Fruit fly (Drosophila melanogaster) whole organism, embryonic: Measurements from ENCODE around the gene CG4537.

Source experiments
- CG10543 ChIP-seq: fragments of 200-800 bp; sonication (Bioruptor generic); optimal IDR thresholded peaks from 3 replicates; lab custom pipeline; 2017; ENCODE audit warnings: missing biosample characterization, mild to moderate bottlenecking, missing genetic modification characterization, moderate library complexity
- CG10959 ChIP-seq: fragments of 200-800 bp; sonication (Bioruptor generic); IDR thresholded peaks from 2 replicates; pipeline ENCODE4 v1.3.6; 2022; ENCODE audit warnings: missing biosample characterization, missing genetic modification characterization
- CG11560 ChIP-seq: fragments of 200-800 bp; sonication (Bioruptor generic); IDR thresholded peaks from 3 replicates; pipeline ENCODE4 v1.3.6; 2022; ENCODE audit warnings: missing biosample characterization, missing genetic modification characterization
- CG12769 ChIP-seq: fragments of 200-800 bp; sonication (Bioruptor generic); optimal IDR thresholded peaks from 2 replicates; lab custom pipeline; 2019; ENCODE audit warnings: missing biosample characterization, mild to moderate bottlenecking, missing genetic modification characterization, moderate library complexity
- CG13624 ChIP-seq: fragments of 200-800 bp; sonication (Bioruptor generic); optimal IDR thresholded peaks from 2 replicates; lab custom pipeline; 2016; ENCODE audit warnings: missing biosample characterization, missing genetic modification characterization
- CG15011 ChIP-seq: fragments of 200-800 bp; sonication (Bioruptor generic); optimal IDR thresholded peaks from 3 replicates; lab custom pipeline; 2018; ENCODE audit warnings: missing biosample characterization, mild to moderate bottlenecking, missing genetic modification characterization
- CG16779 ChIP-seq: fragments of 200-800 bp; sonication (Bioruptor generic); IDR thresholded peaks from 2 replicates; pipeline ENCODE4 v1.3.6; 2022; ENCODE audit warnings: missing biosample characterization, missing genetic modification characterization
- CG17186 ChIP-seq: fragments of 200-800 bp; sonication (Bioruptor generic); optimal IDR thresholded peaks from 3 replicates; lab custom pipeline; 2017; ENCODE audit warnings: missing biosample characterization, missing genetic modification reagents, missing genetic modification characterization
- CG18011 ChIP-seq: fragments of 200-800 bp; sonication (Bioruptor generic); optimal IDR thresholded peaks from 2 replicates; lab custom pipeline; 2017; ENCODE audit warnings: missing biosample characterization, missing genetic modification characterization, mild to moderate bottlenecking, moderate library complexity, missing genotype
- CG2202 ChIP-seq: fragments of 200-800 bp; sonication (Bioruptor generic); optimal IDR thresholded peaks from 2 replicates; lab custom pipeline; 2018; ENCODE audit warnings: missing biosample characterization, mild to moderate bottlenecking, missing genetic modification characterization
- CG42726 ChIP-seq: fragments of 200-800 bp; sonication (Bioruptor generic); IDR thresholded peaks from 2 replicates; pipeline ENCODE4 v1.3.6; 2022; ENCODE audit warnings: missing biosample characterization, missing genetic modification characterization; ENCODE audit not compliant: partially characterized antibody
- CG4282 ChIP-seq: fragments of 200-800 bp; sonication (Bioruptor generic); optimal IDR thresholded peaks from 2 replicates; lab custom pipeline; 2016; ENCODE audit warnings: missing biosample characterization, missing genetic modification characterization
- CG4360 ChIP-seq: fragments of 200-800 bp; sonication (Bioruptor generic); IDR thresholded peaks from 2 replicates; pipeline ENCODE4 v1.3.6; 2022; ENCODE audit warnings: missing biosample characterization, missing genetic modification characterization
- CG6175 ChIP-seq: fragments of 200-800 bp; sonication (Bioruptor generic); IDR thresholded peaks from 3 replicates; pipeline ENCODE4 v1.3.6; 2022; ENCODE audit warnings: missing biosample characterization, missing genetic modification characterization
- CG6254 ChIP-seq: fragments of 200-800 bp; sonication (Bioruptor generic); optimal IDR thresholded peaks from 3 replicates; lab custom pipeline; 2017; ENCODE audit warnings: mild to moderate bottlenecking, missing biosample characterization, missing genetic modification reagents, missing genetic modification characterization
- CG7271 ChIP-seq: fragments of 200-800 bp; sonication (Bioruptor generic); optimal IDR thresholded peaks from 2 replicates; lab custom pipeline; 2018; ENCODE audit warnings: missing biosample characterization, mild to moderate bottlenecking, missing genetic modification characterization, moderate library complexity
- CG7786 ChIP-seq: fragments of 200-800 bp; sonication (Bioruptor generic); optimal IDR thresholded peaks from 2 replicates; lab custom pipeline; 2016; ENCODE audit warnings: missing biosample characterization, missing genetic modification characterization
- CG7963 ChIP-seq: fragments of 200-800 bp; sonication (Bioruptor generic); IDR thresholded peaks from 3 replicates; pipeline ENCODE4 v1.3.6; 2022; ENCODE audit warnings: missing biosample characterization, missing genetic modification characterization; ENCODE audit not compliant: partially characterized antibody
- Camta ChIP-seq: fragments of 200-800 bp; sonication (Bioruptor generic); optimal IDR thresholded peaks from 2 replicates; lab custom pipeline; 2016; ENCODE audit warnings: missing biosample characterization, missing genetic modification characterization
- Dll ChIP-seq: fragments of 200-800 bp; sonication (Bioruptor generic); IDR thresholded peaks from 4 replicates; pipeline ENCODE4 v1.3.6; 2022; ENCODE audit warnings: missing biosample characterization, missing genetic modification characterization; ENCODE audit not compliant: partially characterized antibody
- Drgx ChIP-seq: fragments of 200-800 bp; sonication (Bioruptor generic); IDR thresholded peaks from 2 replicates; pipeline ENCODE4 v1.3.6; 2022; ENCODE audit warnings: missing biosample characterization, missing genetic modification characterization
- Lhr ChIP-seq: fragments of 200-800 bp; sonication (Bioruptor generic); optimal IDR thresholded peaks from 3 replicates; lab custom pipeline; 2017; ENCODE audit warnings: mild to moderate bottlenecking, missing biosample characterization, missing genetic modification reagents, missing genetic modification characterization
- Neu2 ChIP-seq: fragments of 200-800 bp; sonication (Bioruptor generic); optimal IDR thresholded peaks from 3 replicates; lab custom pipeline; 2016; ENCODE audit warnings: missing biosample characterization, missing genetic modification characterization, borderline replicate concordance
- Ptx1 ChIP-seq: fragments of 200-800 bp; sonication (Bioruptor generic); IDR thresholded peaks from 2 replicates; pipeline ENCODE4 v1.3.6; 2022; ENCODE audit warnings: missing biosample characterization, missing genetic modification characterization
- Taf1 ChIP-seq: fragments of 200-800 bp; sonication (Bioruptor generic); IDR thresholded peaks from 2 replicates; pipeline ENCODE4 v1.3.6; 2022; ENCODE audit warnings: missing biosample characterization, missing genetic modification characterization
- Trl ChIP-seq, 3 experiments: fragments of >200 bp in 2 of 3; fragments of 200-800 bp in 1 of 3; sonication (Bioruptor generic) in 1 of 3; optimal IDR thresholded peaks; 2 replicates in 1 of 3; 3 replicates in 2 of 3; lab custom pipeline; 2016 to 2017; ENCODE audit warnings: missing biosample characterization in 1 of 3, missing genetic modification characterization in 1 of 3
- Xrp1 ChIP-seq: fragments of 200-800 bp; sonication (Bioruptor generic); IDR thresholded peaks from 2 replicates; pipeline ENCODE4 v1.3.6; 2022; ENCODE audit warnings: missing biosample characterization, missing genetic modification characterization
- al ChIP-seq: fragments of 200-800 bp; sonication (Bioruptor generic); IDR thresholded peaks from 2 replicates; pipeline ENCODE4 v1.3.6; 2022; ENCODE audit warnings: missing biosample characterization, missing genetic modification characterization
- az2 ChIP-seq: fragments of 200-800 bp; sonication (Bioruptor generic); optimal IDR thresholded peaks from 3 replicates; lab custom pipeline; 2016; ENCODE audit warnings: missing biosample characterization, missing genetic modification characterization
- cas ChIP-seq: fragments of 200-800 bp; sonication (Bioruptor generic); IDR thresholded peaks from 2 replicates; pipeline ENCODE4 v1.3.6; 2022; ENCODE audit warnings: missing biosample characterization, missing genetic modification characterization
- cato ChIP-seq: fragments of 200-800 bp; sonication (Bioruptor generic); optimal IDR thresholded peaks from 2 replicates; lab custom pipeline; 2016; ENCODE audit warnings: missing biosample characterization, missing genetic modification characterization, borderline replicate concordance
- esg ChIP-seq: fragments of 200-800 bp; sonication (Bioruptor generic); conservative IDR thresholded peaks from 2 replicates; pipeline ENCODE4 v1.3.6; 2022; ENCODE audit warnings: missing biosample characterization, missing genetic modification characterization
- ewg ChIP-seq: fragments of 200-800 bp; sonication (Bioruptor generic); optimal IDR thresholded peaks from 3 replicates; lab custom pipeline; 2017; ENCODE audit warnings: mild to moderate bottlenecking, missing biosample characterization, missing genetic modification reagents, missing genetic modification characterization
- fd3F ChIP-seq: fragments of 200-800 bp; sonication (Bioruptor generic); optimal IDR thresholded peaks from 2 replicates; lab custom pipeline; 2018; ENCODE audit warnings: missing biosample characterization, mild to moderate bottlenecking, missing genetic modification characterization, moderate library complexity
- hkb ChIP-seq, 2 experiments: fragments of 200-800 bp in 1 of 2; fragments of >200 bp in 1 of 2; sonication (Bioruptor generic) in 1 of 2; IDR thresholded peaks in 1 of 2; optimal IDR thresholded peaks in 1 of 2; 2 replicates each; pipeline versions ENCODE4 v1.3.6 to Lab custom; 2017 to 2022; ENCODE audit warnings: missing biosample characterization in 1 of 2, missing genetic modification characterization in 1 of 2
- knrl ChIP-seq: fragments of 200-800 bp; sonication (Bioruptor generic); IDR thresholded peaks from 3 replicates; pipeline ENCODE4 v1.3.6; 2022; ENCODE audit warnings: missing biosample characterization, missing genetic modification characterization; ENCODE audit not compliant: partially characterized antibody
- nerfin-1 ChIP-seq: fragments of 200-800 bp; sonication (Bioruptor generic); optimal IDR thresholded peaks from 3 replicates; lab custom pipeline; 2019; ENCODE audit warnings: missing biosample characterization, mild to moderate bottlenecking, missing genetic modification characterization, moderate library complexity
- pnt ChIP-seq: fragments of 200-800 bp; sonication (Bioruptor generic); optimal IDR thresholded peaks from 3 replicates; lab custom pipeline; 2016; ENCODE audit warnings: missing biosample characterization, missing genetic modification characterization
- pzg ChIP-seq: fragments of 200-800 bp; sonication (Bioruptor generic); optimal IDR thresholded peaks from 3 replicates; lab custom pipeline; 2018; ENCODE audit warnings: missing biosample characterization, mild to moderate bottlenecking, missing genetic modification characterization, moderate library complexity
- sc ChIP-seq, 3 experiments: fragments of >200 bp in 2 of 3; fragments of 200-800 bp in 1 of 3; sonication (Bioruptor generic) in 1 of 3; optimal IDR thresholded peaks; 2 replicates in 2 of 3; 3 replicates in 1 of 3; lab custom pipeline; 2017; ENCODE audit warnings: mild to moderate bottlenecking in 1 of 3, missing biosample characterization in 1 of 3, missing genetic modification characterization in 1 of 3, missing genetic modification reagents in 1 of 3
- stc ChIP-seq: fragments of 200-800 bp; sonication (Bioruptor generic); IDR thresholded peaks from 2 replicates; pipeline ENCODE4 v1.3.6; 2022; ENCODE audit warnings: missing biosample characterization, missing genetic modification characterization
- tap ChIP-seq: fragments of 200-800 bp; optimal IDR thresholded peaks from 3 replicates; lab custom pipeline; 2019; ENCODE audit warnings: missing biosample characterization, mild to moderate bottlenecking, missing genetic modification characterization, moderate library complexity
- trem ChIP-seq: fragments of 200-800 bp; optimal IDR thresholded peaks from 3 replicates; lab custom pipeline; 2019; ENCODE audit warnings: missing biosample characterization, mild to moderate bottlenecking, missing genetic modification characterization, moderate library complexity
- z ChIP-seq: fragments of 200-800 bp; sonication (Bioruptor generic); IDR thresholded peaks from 3 replicates; pipeline ENCODE4 v1.3.6; 2022; ENCODE audit warnings: missing biosample characterization, missing genetic modification characterization
- zen2 ChIP-seq: fragments of 200-800 bp; sonication (Bioruptor generic); IDR thresholded peaks from 3 replicates; pipeline ENCODE4 v1.3.6; 2022; ENCODE audit warnings: missing biosample characterization, missing genetic modification characterization; ENCODE audit not compliant: partially characterized antibody

The CG4537 gene

DNA sequence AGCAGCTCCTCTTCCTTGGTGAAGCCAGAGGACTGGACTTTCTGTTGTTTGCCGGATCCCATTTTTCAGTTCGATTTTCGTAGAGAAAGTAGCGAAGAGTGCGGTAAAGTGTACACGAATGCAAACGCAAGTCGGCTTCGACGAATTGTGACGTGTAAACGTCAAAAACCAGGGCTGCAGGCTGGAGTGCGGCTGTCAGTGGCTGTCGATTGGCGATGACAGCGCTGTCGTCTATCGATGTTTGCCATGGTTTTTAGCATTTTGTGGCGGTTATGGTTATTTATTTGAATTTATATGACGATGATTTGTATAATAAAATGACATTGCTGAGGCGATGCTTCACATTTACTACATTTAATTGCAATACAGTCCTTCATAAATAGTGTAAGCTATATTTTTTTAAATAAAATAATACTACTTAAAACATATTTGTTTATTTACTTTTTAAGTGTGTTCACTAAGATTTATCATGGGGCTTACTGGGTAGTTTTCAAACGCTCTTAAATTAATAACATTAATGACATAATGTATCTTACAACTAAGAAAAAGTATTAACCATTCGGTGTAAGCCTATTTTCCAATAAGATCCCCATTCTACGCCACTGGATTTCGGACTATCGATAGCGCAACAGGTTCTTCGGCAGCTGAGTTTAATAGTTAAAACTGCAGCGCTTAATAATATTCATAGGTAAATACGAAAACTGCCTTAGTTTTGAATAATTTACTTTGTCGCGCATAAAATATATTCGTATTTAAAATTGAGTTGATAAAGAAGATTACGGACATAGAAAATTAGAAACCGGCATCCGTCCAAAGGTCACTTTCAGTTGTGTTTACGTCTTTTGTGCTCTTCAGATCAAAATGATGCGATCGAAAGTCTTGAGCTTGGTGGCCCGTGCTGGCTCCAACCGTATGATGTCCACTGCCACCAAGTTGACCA, 27.6 kb downstream of the CG4537 start, which contains the start of the genes CG5885 and CG4598 (continued):
- no peak for TF ChIP-seq CG7271
- peak; percentile 90 for TF ChIP-seq pzg (GFP tag; lab: Kevin White, UChicago)
- no peak for TF ChIP-seq Neu2 (GFP tag; lab: Kevin White, UChicago)
- no peak for TF ChIP-seq sc (optimal IDR thresholded peaks at IDR 0.05; lab: Kevin White, UChicago)
- TF ChIP-seq sc (GFP tag; optimal IDR thresholded peaks at IDR 0.05; lab: Kevin White, UChicago) = peak; percentile 28
- no peak for TF ChIP-seq hkb (optimal IDR thresholded peaks at IDR 0.05; lab: Kevin White, UChicago)
- TF ChIP-seq hkb (GFP tag; IDR thresholded peaks at IDR 0.05; lab: Robert Waterston, UW) = peak; percentile 84
- peak; percentile 76 for TF ChIP-seq CG42726 (GFP tag; lab: Robert Waterston, UW)
- TF ChIP-seq CG11560 (tag; lab: Robert Waterston, UW) = peak; percentile 41; the same call in 1 of the 3 replicates
- TF ChIP-seq CG18011 (GFP tag; lab: Kevin White, UChicago) = peak; percentile 11
- peak; percentile 27 for TF ChIP-seq nerfin-1
- TF ChIP-seq CG15011 (GFP tag; lab: Kevin White, UChicago) = peak; percentile 18
- peak; percentile 52 for TF ChIP-seq CG10959
- peak; percentile 66 for TF ChIP-seq fd3F (GFP tag; lab: Kevin White, UChicago)
- no peak for TF ChIP-seq CG6175 (GFP tag; lab: Robert Waterston, UW)
- TF ChIP-seq CG4360 (GFP tag; lab: Robert Waterston, UW) = no peak
- TF ChIP-seq CG2202 (tag; lab: Kevin White, UChicago) = peak; percentile 47
- TF ChIP-seq pnt (GFP tag; lab: Kevin White, UChicago) = peak; percentile 55
- TF ChIP-seq al = peak; percentile 53
- no peak for TF ChIP-seq Trl (optimal IDR thresholded peaks at IDR 0.05; lab: Kevin White, UChicago)
- TF ChIP-seq Trl (GFP tag; optimal IDR thresholded peaks at IDR 0.05; lab: Kevin White, UChicago) = peak; percentile 21
- peak; percentile 58 for TF ChIP-seq Xrp1 (GFP tag; lab: Robert Waterston, UW)
- TF ChIP-seq CG6254 = no peak
- TF ChIP-seq z (GFP tag; lab: Robert Waterston, UW) = no peak
- TF ChIP-seq CG17186 (GFP tag; lab: Kevin White, UChicago) = peak; percentile 71
- peak; percentile 73 for TF ChIP-seq CG10543 (GFP tag; lab: Kevin White, UChicago)
- TF ChIP-seq cato (GFP tag; lab: Kevin White, UChicago) = peak; percentile 29
- TF ChIP-seq zen2 (GFP tag; lab: Robert Waterston, UW) = peak; percentile 72; the same call in 2 of the 3 replicates
- TF ChIP-seq CG16779 (GFP tag; lab: Robert Waterston, UW) = 0 out of 2 replicates have a peak, but pooled peaks have one; percentile 13
- peak; percentile 37; the same call in 1 of the 2 replicates for TF ChIP-seq esg (GFP tag; lab: Robert Waterston, UW)
- TF ChIP-seq CG13624 (GFP tag; lab: Kevin White, UChicago) = peak; percentile 32
- no peak for TF ChIP-seq Camta
- peak; percentile 23 for TF ChIP-seq trem (tag; lab: Kevin White, UChicago)
- TF ChIP-seq ewg (GFP tag; lab: Kevin White, UChicago) = peak; percentile 6
- peak; percentile 77 for TF ChIP-seq Dll (GFP tag; lab: Robert Waterston, UW)
- TF ChIP-seq knrl (GFP tag; lab: Robert Waterston, UW) = peak; percentile 82
- TF ChIP-seq Lhr (GFP tag; lab: Kevin White, UChicago) = peak; percentile 44
- no peak for TF ChIP-seq cas (GFP tag; lab: Robert Waterston, UW)
- TF ChIP-seq stc = peak; percentile 51
- TF ChIP-seq tap (tag; lab: Kevin White, UChicago) = peak; percentile 45
- TF ChIP-seq Taf1 (GFP tag; lab: Robert Waterston, UW) = peak; percentile 55; the same call in 1 of the 2 replicates
- peak; percentile 62 for TF ChIP-seq Ptx1
- peak; percentile 76 for TF ChIP-seq az2 (GFP tag; lab: Kevin White, UChicago)
- TF ChIP-seq Drgx (GFP tag; lab: Robert Waterston, UW) = peak; percentile 78
- TF ChIP-seq CG12769 (tag; lab: Kevin White, UChicago) = peak; percentile 20
- TF ChIP-seq CG4282 = no peak
- peak; percentile 41 for TF ChIP-seq CG7786 (GFP tag; lab: Kevin White, UChicago)
- TF ChIP-seq CG7963 (GFP tag; lab: Robert Waterston, UW) = peak; percentile 29; the same call in 1 of the 3 replicates
